Worm (Caenorhabditis elegans) whole organism, mixed stage, embryonic: Measurements from ENCODE around the gene C08E8.4.

Experiments used
- elt-3 ChIP-seq: fragments of 150-350 bp; optimal IDR thresholded peaks from 2 replicates; lab custom pipeline; 2014; ENCODE audit warnings: missing biosample characterization, missing genetic modification characterization
- lin-13 ChIP-seq: fragments of 150-350 bp; optimal IDR thresholded peaks from 2 replicates; lab custom pipeline; 2014; ENCODE audit warnings: missing biosample characterization, missing genetic modification characterization
- lsy-2 ChIP-seq: fragments of 150-350 bp; optimal IDR thresholded peaks from 2 replicates; lab custom pipeline; 2014; ENCODE audit warnings: missing biosample characterization, missing genetic modification characterization
- nhr-237 ChIP-seq: fragments of 150-350 bp; optimal IDR thresholded peaks from 2 replicates; lab custom pipeline; 2014; ENCODE audit warnings: missing biosample characterization, missing genetic modification characterization
- pha-4 ChIP-seq: fragments of 150-350 bp; optimal IDR thresholded peaks from 2 replicates; lab custom pipeline; 2018; ENCODE audit warnings: missing biosample characterization, missing genetic modification reagents, missing genetic modification characterization
- sptf-1 ChIP-seq: sonication (generic microtip); optimal IDR thresholded peaks from 2 replicates; lab custom pipeline; 2017; ENCODE audit warnings: mild to moderate bottlenecking, missing genetic modification characterization, moderate library complexity, missing compliant biosample characterization
- unc-39 ChIP-seq: fragments of 150-350 bp; optimal IDR thresholded peaks from 2 replicates; lab custom pipeline; 2014; ENCODE audit warnings: missing biosample characterization, missing genetic modification characterization
- unc-62 ChIP-seq: fragments of 150-350 bp; optimal IDR thresholded peaks from 2 replicates; lab custom pipeline; 2014; ENCODE audit warnings: missing biosample characterization, missing genetic modification reagents, missing genetic modification characterization
- zip-8 ChIP-seq: fragments of 150-350 bp; optimal IDR thresholded peaks from 2 replicates; lab custom pipeline; 2014; ENCODE audit warnings: missing biosample characterization, missing genetic modification characterization
- ztf-11 ChIP-seq: fragments of 150-350 bp; optimal IDR thresholded peaks from 2 replicates; lab custom pipeline; 2014; ENCODE audit warnings: missing biosample characterization, missing genetic modification characterization

ce11 chrV:18350046-18350445 is 21.6 kb upstream of the C08E8.4 start, which contains the start of gene C08E8.3:
- TF ChIP-seq unc-62 (GFP tag; lab: Kevin White, UChicago) (no peak), pha-4 (tag; lab: Kevin White, UChicago) (no peak), zip-8 (no peak), elt-3 (no peak), lsy-2 (tag; lab: Kevin White, UChicago) (no peak), lin-13 (tag; lab: Kevin White, UChicago) (no peak), unc-39 (no peak), ztf-11 (no peak), sptf-1 (tag; lab: Kevin White, UChicago) (no peak), nhr-237 (tag; lab: Kevin White, UChicago) (no peak)
